Fruit fly (Drosophila melanogaster) whole organism, adult: Measurements from ENCODE around the gene Ptp61F.
A peak's percentile ranks its signal among the peaks of the same experiment; 100 is the strongest.

Experiments
- CG11617 ChIP-seq: fragments of 200-800 bp; sonication (Bioruptor generic); optimal IDR thresholded peaks from 2 replicates; lab custom pipeline; 2017; ENCODE audit warnings: mild to moderate bottlenecking, missing biosample characterization, missing genetic modification reagents, missing genetic modification characterization
- CG14711 ChIP-seq: fragments of 200-800 bp; sonication (Bioruptor generic); optimal IDR thresholded peaks from 2 replicates; lab custom pipeline; 2018; ENCODE audit warnings: missing biosample characterization, mild to moderate bottlenecking, missing genetic modification characterization, moderate library complexity
- CG1620 ChIP-seq: fragments of 200-800 bp; sonication (Bioruptor generic); optimal IDR thresholded peaks from 2 replicates; lab custom pipeline; 2016; ENCODE audit warnings: missing biosample characterization, missing genetic modification characterization
- CG7101 ChIP-seq: fragments of 200-800 bp; sonication (Bioruptor generic); optimal IDR thresholded peaks from 2 replicates; lab custom pipeline; 2018; ENCODE audit warnings: missing biosample characterization, mild to moderate bottlenecking, missing genetic modification characterization, moderate library complexity
- Clk ChIP-seq: fragments of 200-800 bp; sonication (Bioruptor generic); optimal IDR thresholded peaks from 2 replicates; lab custom pipeline; 2017; ENCODE audit warnings: missing biosample characterization, missing genetic modification characterization
- Crg-1 ChIP-seq: fragments of 200-800 bp; sonication (Bioruptor generic); optimal IDR thresholded peaks from 2 replicates; lab custom pipeline; 2016; ENCODE audit warnings: missing biosample characterization, missing genetic modification characterization
- Hr96 ChIP-seq: fragments of 200-800 bp; sonication (Bioruptor generic); optimal IDR thresholded peaks from 2 replicates; lab custom pipeline; 2016; ENCODE audit warnings: missing biosample characterization, missing genetic modification characterization
- Mnt ChIP-seq: fragments of 200-800 bp; sonication (Bioruptor generic); optimal IDR thresholded peaks from 2 replicates; lab custom pipeline; 2016; ENCODE audit warnings: missing biosample characterization, mild to moderate bottlenecking, missing genetic modification characterization
- bab1 ChIP-seq: fragments of 200-800 bp; sonication (Bioruptor generic); optimal IDR thresholded peaks from 3 replicates; lab custom pipeline; 2019; ENCODE audit warnings: missing biosample characterization, mild to moderate bottlenecking, missing genetic modification characterization, moderate library complexity
- cic ChIP-seq: fragments of 200-800 bp; sonication (Bioruptor generic); optimal IDR thresholded peaks from 2 replicates; lab custom pipeline; 2017; ENCODE audit warnings: missing biosample characterization, mild to moderate bottlenecking, missing genetic modification characterization, moderate library complexity
- cnc ChIP-seq, 2 experiments: fragments of >200 bp; optimal IDR thresholded peaks; 2 replicates each; lab custom pipeline; 2017
- kay ChIP-seq: fragments of 200-800 bp; sonication (Bioruptor generic); peaks from one replicate; lab custom pipeline; 2016; ENCODE audit warnings: missing biosample characterization, missing genetic modification characterization, borderline replicate concordance
- ovo ChIP-seq: fragments of 200-800 bp; sonication (Bioruptor generic); optimal IDR thresholded peaks from 2 replicates; lab custom pipeline; 2016; ENCODE audit warnings: missing biosample characterization, missing genetic modification characterization
- pad ChIP-seq: fragments of 200-800 bp; sonication (Bioruptor generic); optimal IDR thresholded peaks from 3 replicates; lab custom pipeline; 2017; ENCODE audit warnings: missing biosample characterization, missing genetic modification characterization, mild to moderate bottlenecking, moderate library complexity, missing genetic modification reagents

DNA sequence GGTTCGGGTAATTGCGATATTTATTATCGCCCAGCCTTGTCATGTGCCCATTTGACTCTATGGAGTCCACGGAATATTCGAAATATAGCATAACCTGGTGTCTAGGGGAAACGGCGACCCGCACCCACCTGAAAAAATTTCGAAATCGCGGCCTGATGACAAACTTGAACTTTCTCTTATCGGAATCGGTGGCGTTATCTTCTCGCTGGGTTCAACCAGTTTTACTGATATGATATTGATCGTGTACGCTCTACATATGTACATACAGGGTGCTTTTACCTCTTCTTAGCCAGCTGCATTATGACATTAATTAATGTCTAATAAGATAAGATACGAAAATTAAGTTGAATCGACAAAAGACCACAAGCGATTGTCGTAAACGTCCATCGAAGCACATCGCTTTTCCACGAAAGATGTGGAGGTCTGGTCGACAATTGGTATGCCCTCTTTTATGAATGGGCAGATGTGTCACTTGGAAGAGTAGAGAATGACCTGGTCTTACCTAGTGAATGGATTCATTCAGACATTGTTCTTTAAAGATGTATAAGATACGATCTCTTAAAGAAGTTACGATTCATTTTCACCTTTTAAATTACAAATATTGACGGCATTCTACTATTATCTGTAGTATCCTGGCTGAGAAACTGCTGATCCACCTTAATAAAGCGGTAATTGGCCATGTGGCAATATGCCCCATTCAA lies 154.7 kb downstream of the Ptp61F start:
- TF ChIP-seq cnc (optimal IDR thresholded peaks at IDR 0.05; lab: Kevin White, UChicago): no peak
- no peak for TF ChIP-seq cic (GFP tag; lab: Kevin White, UChicago)
- peak; percentile 54 for TF ChIP-seq bab1
- peak; percentile 53 for TF ChIP-seq CG14711 (tag; lab: Kevin White, UChicago)
- TF ChIP-seq Hr96: no peak
- TF ChIP-seq ovo: no peak
- TF ChIP-seq CG11617 (GFP tag; lab: Kevin White, UChicago): no peak
- TF ChIP-seq kay (GFP tag; lab: Kevin White, UChicago): no peak
- peak; percentile 41 for TF ChIP-seq pad (GFP tag; lab: Kevin White, UChicago)
- no peak for TF ChIP-seq CG1620
- no peak for TF ChIP-seq Crg-1
- TF ChIP-seq CG7101 (tag; lab: Kevin White, UChicago): peak; percentile 41
- TF ChIP-seq Clk (GFP tag; lab: Kevin White, UChicago): no peak
- no peak for TF ChIP-seq Mnt (GFP tag; lab: Kevin White, UChicago)
